Worm (Caenorhabditis elegans): ENCODE data around the gene F09G8.5.

ce11 chrIII:8245591-8245990 lies 9.2 kb upstream of the F09G8.5 start, which contains the start of gene C02F5.3:
- TF ChIP-seq sea-1 (GFP tag; conservative IDR thresholded peaks at IDR 0.05), result no peak
- no peak for TF ChIP-seq flt-1 (GFP tag; IDR thresholded peaks at IDR 0.05)
- no peak for TF ChIP-seq ama-1 (optimal IDR thresholded peaks at IDR 0.05)
- TF ChIP-seq pes-1 (GFP tag; IDR thresholded peaks at IDR 0.05), result no peak
- no peak for TF ChIP-seq ceh-36 (tag; optimal IDR thresholded peaks at IDR 0.05)
- no peak for TF ChIP-seq tbx-37 (GFP tag; conservative IDR thresholded peaks at IDR 0.05)
